Worm (Caenorhabditis elegans) whole organism, L3 larva: ENCODE measurements around the gene str-31.

Source experiments
- ceh-28 ChIP-seq: fragments of 150-350 bp; optimal IDR thresholded peaks from 2 replicates; lab custom pipeline; 2014; ENCODE audit warnings: missing biosample characterization, missing genetic modification reagents, missing genetic modification characterization
- ceh-82 ChIP-seq: fragments of 150-350 bp; optimal IDR thresholded peaks from 2 replicates; lab custom pipeline; 2014; ENCODE audit warnings: missing biosample characterization, missing genetic modification characterization
- ceh-9 ChIP-seq: sonication (generic microtip); optimal IDR thresholded peaks from 2 replicates; lab custom pipeline; 2018; ENCODE audit warnings: missing biosample characterization, missing genetic modification characterization
- fkh-10 ChIP-seq: sonication (generic microtip); optimal IDR thresholded peaks from 2 replicates; lab custom pipeline; 2017; ENCODE audit warnings: missing biosample characterization, missing genetic modification reagents, missing genetic modification characterization
- fos-1 ChIP-seq: fragments of 150-350 bp; optimal IDR thresholded peaks from 2 replicates; lab custom pipeline; 2014; ENCODE audit warnings: missing biosample characterization, missing genetic modification characterization
- mdl-1 ChIP-seq: fragments of 150-350 bp; optimal IDR thresholded peaks from 2 replicates; lab custom pipeline; 2014; ENCODE audit warnings: missing biosample characterization, missing genetic modification characterization
- nhr-12 ChIP-seq: fragments of 150-350 bp; optimal IDR thresholded peaks from 2 replicates; lab custom pipeline; 2014; ENCODE audit warnings: missing biosample characterization, missing genetic modification characterization
- nhr-25 ChIP-seq: sonication (generic microtip); optimal IDR thresholded peaks from 2 replicates; lab custom pipeline; 2017; ENCODE audit warnings: missing biosample characterization, missing genetic modification characterization
- skn-1 ChIP-seq: fragments of 150-350 bp; optimal IDR thresholded peaks from 2 replicates; lab custom pipeline; 2014; ENCODE audit warnings: missing biosample characterization, missing genetic modification characterization
- unc-39 ChIP-seq: sonication (generic microtip); optimal IDR thresholded peaks from 4 replicates; lab custom pipeline; 2017; ENCODE audit warnings: missing biosample characterization, missing genetic modification characterization
- zag-1 ChIP-seq: fragments of 150-350 bp; optimal IDR thresholded peaks from 2 replicates; lab custom pipeline; 2014; ENCODE audit warnings: missing biosample characterization, missing genetic modification characterization
- ztf-11 ChIP-seq: fragments of 150-350 bp; optimal IDR thresholded peaks from 2 replicates; lab custom pipeline; 2014; ENCODE audit warnings: missing biosample characterization, missing genetic modification characterization
- ztf-4 ChIP-seq: fragments of 150-350 bp; optimal IDR thresholded peaks from 2 replicates; lab custom pipeline; 2014; ENCODE audit warnings: missing biosample characterization, missing genetic modification characterization

DNA sequence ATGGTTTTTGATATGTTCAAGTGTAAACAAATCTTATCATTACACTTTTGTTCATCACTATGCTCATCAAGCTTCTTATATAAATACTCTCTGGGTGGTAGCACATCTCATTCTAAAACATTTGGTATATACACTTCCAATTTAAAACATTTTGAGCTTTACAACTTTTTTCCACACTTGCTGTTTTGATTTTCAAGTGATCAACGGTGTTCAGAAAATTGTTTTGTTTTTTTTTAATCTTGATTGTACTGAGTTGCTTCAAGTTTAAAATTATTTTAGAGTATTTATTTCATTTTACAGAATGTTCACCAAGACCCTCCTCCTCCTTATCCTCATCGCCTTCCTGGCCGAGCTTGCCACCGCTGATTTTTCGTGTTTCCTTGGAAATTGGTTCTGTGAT, 20.4 kb upstream of the str-31 start, which contains the start of gene C54F6.5:
- TF ChIP-seq nhr-25 (no peak), zag-1 (tag; lab: Kevin White, UChicago) (no peak), ztf-11 (tag; lab: Kevin White, UChicago) (no peak), ceh-28 (tag; lab: Kevin White, UChicago) (no peak), unc-39 (tag; lab: Kevin White, UChicago) (no peak), ceh-82 (tag; lab: Kevin White, UChicago) (no peak), ztf-4 (no peak), mdl-1 (tag; lab: Kevin White, UChicago) (no peak), skn-1 (no peak), nhr-12 (tag; lab: Kevin White, UChicago) (no peak), fos-1 (tag; lab: Kevin White, UChicago) (no peak), fkh-10 (GFP tag; lab: Kevin White, UChicago) (no peak), ceh-9 (tag; lab: Kevin White, UChicago) (no peak)
